Fruit fly (Drosophila melanogaster): ENCODE measurements around the gene Cpr64Ac.

DNA sequence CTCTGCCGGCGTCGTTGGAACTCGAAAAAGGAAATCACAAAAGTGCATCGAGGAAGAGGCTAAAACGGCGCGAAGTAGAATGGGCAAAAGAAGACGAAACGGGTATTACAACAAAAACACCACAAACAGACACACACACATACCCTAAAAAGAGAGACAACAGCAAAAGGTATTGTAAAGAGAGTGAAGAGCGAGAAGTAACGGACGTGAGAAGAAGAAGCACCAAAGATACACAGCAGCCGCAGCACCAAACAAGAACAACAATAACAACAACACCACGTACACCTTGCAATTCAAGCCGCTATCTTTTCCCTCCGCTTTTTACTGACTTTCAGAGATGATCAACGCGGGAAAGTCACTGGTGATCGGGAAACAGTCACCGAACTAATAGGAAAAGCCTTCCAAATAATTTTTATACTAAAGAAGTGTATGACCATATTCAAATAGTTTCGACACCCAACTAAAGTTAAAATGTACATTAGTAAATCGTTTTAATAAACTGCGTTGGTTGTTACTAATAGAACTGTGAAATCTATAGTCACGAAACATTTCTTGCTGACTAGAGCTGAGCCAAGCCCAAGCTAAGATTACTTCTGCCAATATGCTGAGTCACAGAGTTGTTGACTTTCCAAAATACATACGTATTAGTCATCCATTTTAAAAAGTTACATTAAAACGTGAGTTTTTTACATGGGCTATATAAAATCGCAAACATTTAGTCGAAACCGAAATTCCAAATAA, 39.6 kb upstream of the Cpr64Ac start:
- TF ChIP-seq tj (GFP tag; optimal IDR thresholded peaks at IDR 0.05) (no peak), CG12768 (GFP tag; optimal IDR thresholded peaks at IDR 0.05) (no peak), Hr96 (GFP tag; optimal IDR thresholded peaks at IDR 0.05) (no peak)

All from whole organism, adult.